Worm (Caenorhabditis elegans): Measurements from ENCODE around the gene F42C5.6.
A peak's percentile ranks its signal among the peaks of the same experiment; 100 is the strongest.

F42C5.6 gene

ce11 chrIV:7310842-7311241, 2.0 kb upstream of the F42C5.6 start:
- no peak for TF ChIP-seq unc-62 (GFP tag; optimal IDR thresholded peaks at IDR 0.05)
- no peak for TF ChIP-seq ham-2 (GFP tag; optimal IDR thresholded peaks at IDR 0.05)
- no peak for TF ChIP-seq unc-120 (tag; optimal IDR thresholded peaks at IDR 0.05; ENCODE audit: poor library complexity, severe bottlenecking)
- no peak for TF ChIP-seq snpc-4 (tag; optimal IDR thresholded peaks at IDR 0.05)
- TF ChIP-seq elt-3 (tag; optimal IDR thresholded peaks at IDR 0.05) = no peak
- TF ChIP-seq nhr-12 (tag; optimal IDR thresholded peaks at IDR 0.05) = no peak
- no peak for TF ChIP-seq blmp-1 (tag; optimal IDR thresholded peaks at IDR 0.05)
- TF ChIP-seq nhr-237 (tag; optimal IDR thresholded peaks at IDR 0.05) = no peak
- TF ChIP-seq mls-2 (tag; optimal IDR thresholded peaks at IDR 0.05) = no peak
- TF ChIP-seq bed-3 (GFP tag; optimal IDR thresholded peaks at IDR 0.05) = no peak
- TF ChIP-seq drap-1 (GFP tag; optimal IDR thresholded peaks at IDR 0.05) = no peak
- TF ChIP-seq hlh-1 (tag; optimal IDR thresholded peaks at IDR 0.05) = no peak
- TF ChIP-seq ceh-83 (GFP tag; optimal IDR thresholded peaks at IDR 0.05) = no peak
- no peak for TF ChIP-seq lin-13 (tag; optimal IDR thresholded peaks at IDR 0.05)
- no peak for TF ChIP-seq elt-1 (tag; optimal IDR thresholded peaks at IDR 0.05; ENCODE audit: borderline replicate concordance, insufficient read depth)
- TF ChIP-seq sptf-1 (tag; optimal IDR thresholded peaks at IDR 0.05) = no peak
- TF ChIP-seq ceh-43 (GFP tag; optimal IDR thresholded peaks at IDR 0.05) = no peak
- no peak for TF ChIP-seq ztf-11 (tag; optimal IDR thresholded peaks at IDR 0.05)

DNA sequence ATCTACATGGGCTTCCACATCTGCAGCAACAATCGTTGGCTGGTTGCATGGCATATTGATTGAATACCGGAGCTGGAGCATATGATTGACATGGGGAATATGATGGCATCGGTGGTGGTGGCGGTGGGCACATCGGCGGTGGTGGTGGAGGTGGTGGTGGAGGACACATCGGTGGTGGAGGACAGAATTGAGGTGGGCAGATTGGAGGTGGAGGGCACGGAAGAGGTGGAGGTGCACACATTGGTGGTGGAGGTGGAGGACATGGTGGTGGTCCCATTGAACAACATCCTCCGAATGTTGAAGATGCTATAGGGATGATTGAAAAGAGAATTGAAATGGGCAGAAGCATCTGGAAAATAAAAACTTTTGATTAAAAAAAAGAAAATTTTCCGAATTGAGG, 1.5 kb upstream of the F42C5.6 start, which contains the start of gene grl-4:
Gene grl-4 (minus strand): TSS at position 351 of the 400 bp plus-strand sequence.
- TF ChIP-seq sptf-1 (tag; optimal IDR thresholded peaks at IDR 0.05) = peak; percentile 5
- TF ChIP-seq hlh-1 (tag; optimal IDR thresholded peaks at IDR 0.05) = no peak
- no peak for TF ChIP-seq mep-1 (tag; optimal IDR thresholded peaks at IDR 0.05)

DNA sequence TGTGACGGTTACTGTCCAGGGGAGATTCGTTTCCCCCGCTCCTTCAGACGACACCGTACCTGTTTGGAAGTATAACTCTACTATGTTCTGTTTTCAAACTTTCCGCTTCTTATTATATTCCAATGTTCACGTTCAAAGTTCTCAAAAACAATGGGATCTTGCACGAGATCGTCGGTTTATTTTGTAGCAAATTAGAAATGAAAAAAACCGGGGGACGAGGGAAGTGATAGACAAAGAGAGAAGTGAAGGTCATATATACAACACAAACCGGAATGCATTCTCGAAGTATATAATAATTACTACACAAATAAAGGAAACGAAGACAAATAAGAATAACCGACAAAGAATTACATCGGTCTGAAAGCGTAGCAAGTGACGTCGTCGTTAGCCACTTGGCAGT, 804 bp upstream of the F42C5.6 start:
- no peak for TF ChIP-seq mep-1 (tag; optimal IDR thresholded peaks at IDR 0.05)

- TF ChIP-seq flh-1 (GFP tag; optimal IDR thresholded peaks at IDR 0.05) (no peak), zip-8 (tag; optimal IDR thresholded peaks at IDR 0.05) (no peak), unc-39 (tag; optimal IDR thresholded peaks at IDR 0.05) (no peak), lin-13 (tag; optimal IDR thresholded peaks at IDR 0.05) (no peak), unc-120 (tag; optimal IDR thresholded peaks at IDR 0.05; ENCODE audit: poor library complexity, severe bottlenecking) (no peak), lsy-2 (tag; optimal IDR thresholded peaks at IDR 0.05) (no peak)
These were observed 3.5 kb downstream of the F42C5.6 start, which contains the start of gene npr-27 for ce11 chrIV:7305325-7305724. Gene npr-27, plus strand, starts transcription at chrIV:7305625.

DNA sequence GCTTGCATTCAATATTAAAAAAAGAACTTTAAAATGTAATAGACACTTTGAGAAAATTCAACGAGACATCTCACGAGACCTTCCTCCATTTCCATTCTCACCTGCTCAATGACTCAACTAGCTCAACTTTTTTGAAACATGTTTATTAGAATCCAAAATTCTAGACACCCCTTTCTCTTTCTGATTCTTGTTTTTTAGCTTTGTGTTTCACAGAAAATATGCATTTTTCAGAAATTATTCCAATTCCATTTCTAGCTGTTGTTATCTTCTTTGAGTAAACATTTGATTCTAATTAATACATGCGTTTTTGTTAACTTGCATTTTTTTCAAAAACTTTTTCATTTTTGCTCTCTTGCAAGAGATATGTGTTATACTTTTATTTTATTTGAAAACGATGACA, 7.4 kb downstream of the F42C5.6 start:
- TF ChIP-seq mls-2 (tag; optimal IDR thresholded peaks at IDR 0.05) = no peak

- no peak for TF ChIP-seq ceh-39 (tag; optimal IDR thresholded peaks at IDR 0.05)
- TF ChIP-seq sptf-1 (tag; optimal IDR thresholded peaks at IDR 0.05) = no peak
- TF ChIP-seq zip-8 (tag; optimal IDR thresholded peaks at IDR 0.05) = no peak
- TF ChIP-seq sem-2 (GFP tag; optimal IDR thresholded peaks at IDR 0.05) = no peak
- TF ChIP-seq nhr-2 (tag; optimal IDR thresholded peaks at IDR 0.05) = no peak
- no peak for TF ChIP-seq hlh-1 (tag; optimal IDR thresholded peaks at IDR 0.05)
- TF ChIP-seq ceh-83 (GFP tag; optimal IDR thresholded peaks at IDR 0.05) = no peak
- no peak for TF ChIP-seq mep-1 (tag; optimal IDR thresholded peaks at IDR 0.05)
- TF ChIP-seq elt-3 (tag; optimal IDR thresholded peaks at IDR 0.05) = no peak
- no peak for TF ChIP-seq M03D4.4 (tag; optimal IDR thresholded peaks at IDR 0.05)
- TF ChIP-seq mab-5 (tag; optimal IDR thresholded peaks at IDR 0.05) = no peak
- TF ChIP-seq ztf-11 (tag; optimal IDR thresholded peaks at IDR 0.05) = no peak
- TF ChIP-seq nhr-76 (tag; optimal IDR thresholded peaks at IDR 0.05) = no peak
- TF ChIP-seq lin-13 (tag; optimal IDR thresholded peaks at IDR 0.05) = no peak
- TF ChIP-seq unc-39 (tag; optimal IDR thresholded peaks at IDR 0.05) = no peak
These were observed 14.8 kb downstream of the F42C5.6 start, which contains the start of gene F42C5.5 for ce11 chrIV:7294121-7294520. Gene F42C5.5, minus strand, starts transcription at chrIV:7294221.

- TF ChIP-seq nhr-76 (tag; optimal IDR thresholded peaks at IDR 0.05) = no peak
- TF ChIP-seq M03D4.4 (tag; optimal IDR thresholded peaks at IDR 0.05) = no peak
- no peak for TF ChIP-seq ceh-43 (GFP tag; optimal IDR thresholded peaks at IDR 0.05)
These were observed 16.9 kb downstream of the F42C5.6 start, which contains the start of gene F42C5.4 for ce11 chrIV:7291957-7292356. Gene F42C5.4, minus strand, starts transcription at chrIV:7292127.

Data from whole organism, mixed stage, embryonic.